Worm (Caenorhabditis elegans) whole organism, L2 larva: ENCODE results near the gene F41B5.1.
A peak's percentile ranks its signal among the peaks of the same experiment; 100 is the strongest.

ENCODE experiments used
- F13H6.1 ChIP-seq: sonication (generic microtip); optimal IDR thresholded peaks from 2 replicates; lab custom pipeline; 2016; ENCODE audit warnings: missing genetic modification characterization, missing compliant biosample characterization
- Y55F3AM.14 ChIP-seq: fragments of 200-800 bp; sonication (Bioruptor generic); optimal IDR thresholded peaks from 2 replicates; lab custom pipeline; 2018; ENCODE audit warnings: mild to moderate bottlenecking, missing genetic modification characterization, missing compliant biosample characterization
- ZK546.5 ChIP-seq: sonication (generic microtip); optimal IDR thresholded peaks from 2 replicates; lab custom pipeline; 2017; ENCODE audit warnings: missing biosample characterization, missing genetic modification characterization
- ama-1 ChIP-seq: fragments of 150-350 bp; optimal IDR thresholded peaks from 2 replicates; lab custom pipeline; 2018; ENCODE audit warnings: inconsistent platforms
- blmp-1 ChIP-seq: sonication (generic microtip); optimal IDR thresholded peaks from 2 replicates; lab custom pipeline; 2017; ENCODE audit warnings: missing genetic modification characterization, mild to moderate bottlenecking, missing compliant biosample characterization, antibody characterized with exemption, moderate library complexity; ENCODE audit not compliant: insufficient read depth
- ceh-16 ChIP-seq: fragments of 150-350 bp; optimal IDR thresholded peaks from 2 replicates; lab custom pipeline; 2014; ENCODE audit warnings: missing biosample characterization, missing genetic modification characterization
- ceh-82 ChIP-seq: fragments of 150-350 bp; optimal IDR thresholded peaks from 2 replicates; lab custom pipeline; 2014; ENCODE audit warnings: missing biosample characterization, missing genetic modification characterization
- crh-2 ChIP-seq: sonication (generic microtip); optimal IDR thresholded peaks from 2 replicates; lab custom pipeline; 2017; ENCODE audit warnings: missing biosample characterization, missing genetic modification characterization
- egl-27 ChIP-seq: sonication (generic microtip); optimal IDR thresholded peaks from 3 replicates; lab custom pipeline; 2017; ENCODE audit warnings: missing biosample characterization, missing genetic modification reagents, missing genetic modification characterization
- fos-1 ChIP-seq: fragments of 150-350 bp; optimal IDR thresholded peaks from 2 replicates; lab custom pipeline; 2014; ENCODE audit warnings: missing biosample characterization, missing genetic modification characterization
- gmeb-1 ChIP-seq: fragments of 150-350 bp; optimal IDR thresholded peaks from 2 replicates; lab custom pipeline; 2014; ENCODE audit warnings: missing biosample characterization, missing genetic modification characterization
- lin-13 ChIP-seq: fragments of 150-350 bp; optimal IDR thresholded peaks from 2 replicates; lab custom pipeline; 2014; ENCODE audit warnings: missing biosample characterization, missing genetic modification reagents, missing genetic modification characterization
- lin-39 ChIP-seq: fragments of 150-350 bp; optimal IDR thresholded peaks from 2 replicates; lab custom pipeline; 2014; ENCODE audit warnings: missing biosample characterization, missing genetic modification reagents, missing genetic modification characterization
- mab-5 ChIP-seq: fragments of 150-350 bp; optimal IDR thresholded peaks from 2 replicates; lab custom pipeline; 2014; ENCODE audit warnings: missing biosample characterization, missing genetic modification characterization
- mbf-1 ChIP-seq: sonication (generic microtip); optimal IDR thresholded peaks from 2 replicates; lab custom pipeline; 2017; ENCODE audit warnings: missing biosample characterization, missing genetic modification characterization
- mdl-1 ChIP-seq, 2 experiments: fragments of 150-350 bp in 1 of 2; sonication (generic microtip) in 1 of 2; optimal IDR thresholded peaks; 2 replicates each; lab custom pipeline; 2017; ENCODE audit warnings: missing biosample characterization in 2 of 2, missing genetic modification characterization in 2 of 2
- nhr-10 ChIP-seq: sonication (generic microtip); optimal IDR thresholded peaks from 2 replicates; lab custom pipeline; 2017; ENCODE audit warnings: missing biosample characterization, missing genetic modification characterization
- nhr-12 ChIP-seq: fragments of 150-350 bp; optimal IDR thresholded peaks from 2 replicates; lab custom pipeline; 2014; ENCODE audit warnings: missing biosample characterization, missing genetic modification characterization
- nhr-21 ChIP-seq: fragments of 150-350 bp; optimal IDR thresholded peaks from 2 replicates; lab custom pipeline; 2014; ENCODE audit warnings: missing biosample characterization, missing genetic modification characterization
- nhr-77 ChIP-seq: fragments of 150-350 bp; optimal IDR thresholded peaks from 2 replicates; lab custom pipeline; 2014; ENCODE audit warnings: missing biosample characterization, missing genetic modification characterization
- peb-1 ChIP-seq: fragments of 150-350 bp; optimal IDR thresholded peaks from 2 replicates; lab custom pipeline; 2014; ENCODE audit warnings: missing biosample characterization, missing genetic modification characterization
- skn-1 ChIP-seq: sonication (generic microtip); optimal IDR thresholded peaks from 2 replicates; lab custom pipeline; 2017; ENCODE audit warnings: missing biosample characterization, missing genetic modification characterization
- sma-3 ChIP-seq: sonication (generic microtip); optimal IDR thresholded peaks from 2 replicates; lab custom pipeline; 2016; ENCODE audit warnings: missing genetic modification reagents, missing genetic modification characterization, missing compliant biosample characterization
- sma-9 ChIP-seq, 2 experiments: fragments of 150-350 bp in 1 of 2; sonication (generic microtip) in 1 of 2; optimal IDR thresholded peaks; 2 replicates each; lab custom pipeline; 2014 to 2016; ENCODE audit warnings: missing genetic modification characterization in 2 of 2, mild to moderate bottlenecking in 1 of 2, missing biosample characterization in 1 of 2, missing compliant biosample characterization in 1 of 2, missing genetic modification reagents in 1 of 2, moderate library complexity in 1 of 2
- snpc-4 ChIP-seq: fragments of 150-350 bp; optimal IDR thresholded peaks from 2 replicates; lab custom pipeline; 2014; ENCODE audit warnings: missing biosample characterization, missing genetic modification characterization
- unc-39 ChIP-seq: fragments of 150-350 bp; optimal IDR thresholded peaks from 2 replicates; lab custom pipeline; 2014; ENCODE audit warnings: missing biosample characterization, missing genetic modification characterization
- unc-55 ChIP-seq: fragments of 150-350 bp; sonication (generic microtip); optimal IDR thresholded peaks from 3 replicates; lab custom pipeline; 2014; ENCODE audit warnings: missing biosample characterization, missing genetic modification reagents, missing genetic modification characterization
- unc-62 ChIP-seq: fragments of 150-350 bp; optimal IDR thresholded peaks from 2 replicates; lab custom pipeline; 2014; ENCODE audit warnings: missing biosample characterization, missing genetic modification reagents, missing genetic modification characterization
- ztf-11 ChIP-seq: sonication (generic microtip); optimal IDR thresholded peaks from 2 replicates; lab custom pipeline; 2017; ENCODE audit warnings: missing biosample characterization, missing genetic modification characterization
- ztf-4 ChIP-seq: fragments of 150-350 bp; optimal IDR thresholded peaks from 2 replicates; lab custom pipeline; 2014; ENCODE audit warnings: missing biosample characterization, missing genetic modification characterization

The F41B5.1 gene

ce11 chrV:2285107-2285506 is 29.8 kb downstream of the F41B5.1 start, which contains the start of gene nhr-227:
nhr-227 (plus strand) TSS chrV:2285432.
- TF ChIP-seq peb-1 (tag; lab: Kevin White, UChicago): no peak
- TF ChIP-seq nhr-21: no peak
- TF ChIP-seq nhr-12 (tag; lab: Kevin White, UChicago): no peak
- TF ChIP-seq unc-39 (tag; lab: Kevin White, UChicago): no peak
- no peak for TF ChIP-seq mab-5 (tag; lab: Kevin White, UChicago)
- no peak for TF ChIP-seq ceh-16 (tag; lab: Kevin White, UChicago)
- TF ChIP-seq nhr-10 (tag; lab: Kevin White, UChicago): no peak
- no peak for TF ChIP-seq ama-1 (lab: Kevin White, UChicago)
- no peak for TF ChIP-seq skn-1
- no peak for TF ChIP-seq ZK546.5 (tag; lab: Kevin White, UChicago)
- no peak for TF ChIP-seq sma-3 (GFP tag; lab: Kevin White, UChicago)
- TF ChIP-seq ceh-82 (tag; lab: Kevin White, UChicago): no peak
- no peak for TF ChIP-seq Y55F3AM.14
- TF ChIP-seq mdl-1 (tag; optimal IDR thresholded peaks at IDR 0.05; lab: Kevin White, UChicago): no peak
- no peak for TF ChIP-seq egl-27 (tag; lab: Kevin White, UChicago)
- TF ChIP-seq, all 48 proteins: peak for 0

- TF ChIP-seq fos-1: peak; percentile 57
- peak; percentile 18 for TF ChIP-seq sma-9 (GFP tag; optimal IDR thresholded peaks at IDR 0.05; lab: Kevin White, UChicago)
- TF ChIP-seq sma-9 (tag; optimal IDR thresholded peaks at IDR 0.05; lab: Kevin White, UChicago): no peak
- TF ChIP-seq ceh-16 (tag; lab: Kevin White, UChicago): no peak
- TF ChIP-seq blmp-1: no peak
- no peak for TF ChIP-seq F13H6.1 (tag; lab: Kevin White, UChicago)
- TF ChIP-seq nhr-77 (tag; lab: Kevin White, UChicago): no peak
- TF ChIP-seq unc-62: no peak
- no peak for TF ChIP-seq gmeb-1 (tag; lab: Kevin White, UChicago)
- no peak for TF ChIP-seq skn-1
- no peak for TF ChIP-seq Y55F3AM.14
These were observed 35.0 kb downstream of the F41B5.1 start, which contains the start of gene nhr-225 for ce11 chrV:2290329-2290728. nhr-225 (minus strand) TSS chrV:2290474.

- TF ChIP-seq fos-1 (peak; percentile 37), ztf-11 (no peak), nhr-21 (no peak), unc-55 (GFP tag; lab: Kevin White, UChicago) (no peak), mdl-1 (tag; optimal IDR thresholded peaks at IDR 0.05; lab: Kevin White, UChicago) (no peak)
These were observed 36.9 kb downstream of the F41B5.1 start, which contains the start of gene nhr-115 for ce11 chrV:2292240-2292639. nhr-115 (plus strand) TSS chrV:2292540.

ce11 chrV:2294577-2294976 is 39.2 kb downstream of the F41B5.1 start, which contains the start of gene nhr-226:
nhr-226 (plus strand) TSS chrV:2294877.
- TF ChIP-seq ZK546.5 (tag; lab: Kevin White, UChicago) (no peak), fos-1 (peak; percentile 46)
- TF ChIP-seq, all 48 proteins: peak for 1

ce11 chrV:2300905-2301304 is 45.6 kb downstream of the F41B5.1 start, which contains the start of gene Y19D10B.8:
Y19D10B.8 (minus strand) TSS chrV:2301005.
- no peak for TF ChIP-seq egl-27 (tag; lab: Kevin White, UChicago)
- TF ChIP-seq lin-39 (tag; lab: Kevin White, UChicago): no peak
- no peak for TF ChIP-seq fos-1
- no peak for TF ChIP-seq mbf-1 (tag; lab: Kevin White, UChicago)
- no peak for TF ChIP-seq ZK546.5 (tag; lab: Kevin White, UChicago)
- no peak for TF ChIP-seq snpc-4
- no peak for TF ChIP-seq ceh-16 (tag; lab: Kevin White, UChicago)
- TF ChIP-seq unc-39 (tag; lab: Kevin White, UChicago): no peak

ce11 chrV:2303775-2304174 is 48.4 kb downstream of the F41B5.1 start, which contains the start of gene irld-15:
irld-15 (minus strand) TSS chrV:2303875.
- TF ChIP-seq ztf-4: no peak
- no peak for TF ChIP-seq nhr-12 (tag; lab: Kevin White, UChicago)
- no peak for TF ChIP-seq fos-1
- no peak for TF ChIP-seq lin-39 (tag; lab: Kevin White, UChicago)
- TF ChIP-seq lin-13: no peak
- no peak for TF ChIP-seq crh-2 (tag; lab: Kevin White, UChicago)
